Worm (Caenorhabditis elegans): Measurements from ENCODE around the gene clc-17.

Gene clc-17

ce11 chrX:11093985-11094593, 13.1 kb upstream of the clc-17 start:
- TF ChIP-seq dao-5 (tag; optimal IDR thresholded peaks at IDR 0.05) (peak; percentile 95), him-1 (tag; optimal IDR thresholded peaks at IDR 0.05) (peak; percentile 100), W03F9.2 (tag; optimal IDR thresholded peaks at IDR 0.05) (peak; percentile 98)

ce11 chrX:11095480-11095879, 11.7 kb upstream of the clc-17 start:
- TF ChIP-seq W03F9.2 (tag; optimal IDR thresholded peaks at IDR 0.05) (peak; percentile 30), dao-5 (tag; optimal IDR thresholded peaks at IDR 0.05) (peak; percentile 74), him-1 (tag; optimal IDR thresholded peaks at IDR 0.05) (peak; percentile 92)

ce11 chrX:11097343-11097742, 9.8 kb upstream of the clc-17 start:
- TF ChIP-seq him-1 (tag; optimal IDR thresholded peaks at IDR 0.05) = no peak
- TF ChIP-seq dao-5 (tag; optimal IDR thresholded peaks at IDR 0.05) = no peak
- no peak for TF ChIP-seq W03F9.2 (tag; optimal IDR thresholded peaks at IDR 0.05)

ce11 chrX:11098086-11098485, 9.1 kb upstream of the clc-17 start, which contains the start of gene W02H3.3:
TSS of gene W02H3.3 (minus strand) at chrX:11098186.
- TF ChIP-seq W03F9.2 (tag; optimal IDR thresholded peaks at IDR 0.05) = no peak
- no peak for TF ChIP-seq dao-5 (tag; optimal IDR thresholded peaks at IDR 0.05)
- TF ChIP-seq him-1 (tag; optimal IDR thresholded peaks at IDR 0.05) = no peak

ce11 chrX:11103173-11103572, 4.0 kb upstream of the clc-17 start:
- TF ChIP-seq dao-5 (tag; optimal IDR thresholded peaks at IDR 0.05) (no peak), W03F9.2 (tag; optimal IDR thresholded peaks at IDR 0.05) (no peak), him-1 (tag; optimal IDR thresholded peaks at IDR 0.05) (no peak)

- no peak for TF ChIP-seq him-1 (tag; optimal IDR thresholded peaks at IDR 0.05)
- TF ChIP-seq dao-5 (tag; optimal IDR thresholded peaks at IDR 0.05) = no peak
- TF ChIP-seq W03F9.2 (tag; optimal IDR thresholded peaks at IDR 0.05) = no peak
These were observed 2.1 kb upstream of the clc-17 start, which contains the start of gene W02H3.1 for ce11 chrX:11104883-11105629. TSS of gene W02H3.1 (minus strand) at chrX:11105460.

- no peak for TF ChIP-seq W03F9.2 (tag; optimal IDR thresholded peaks at IDR 0.05)
- no peak for TF ChIP-seq dao-5 (tag; optimal IDR thresholded peaks at IDR 0.05)
- TF ChIP-seq him-1 (tag; optimal IDR thresholded peaks at IDR 0.05) = no peak
These were observed 2.0 kb downstream of the clc-17 start, which contains the start of gene grd-1 for ce11 chrX:11109200-11109599. TSS of gene grd-1 (plus strand) at chrX:11109440.

ce11 chrX:11114420-11114819, 7.2 kb downstream of the clc-17 start:
- TF ChIP-seq W03F9.2 (tag; optimal IDR thresholded peaks at IDR 0.05) = no peak
- no peak for TF ChIP-seq dao-5 (tag; optimal IDR thresholded peaks at IDR 0.05)
- no peak for TF ChIP-seq him-1 (tag; optimal IDR thresholded peaks at IDR 0.05)

ce11 chrX:11116723-11117122, 9.5 kb downstream of the clc-17 start, which contains the start of gene nlp-66:
TSS of gene nlp-66 (minus strand) at chrX:11116823.
- TF ChIP-seq dao-5 (tag; optimal IDR thresholded peaks at IDR 0.05) = no peak
- no peak for TF ChIP-seq him-1 (tag; optimal IDR thresholded peaks at IDR 0.05)
- no peak for TF ChIP-seq W03F9.2 (tag; optimal IDR thresholded peaks at IDR 0.05)

ce11 chrX:11120808-11121207, 13.6 kb downstream of the clc-17 start, which contains the start of gene R08B4.3:
TSS of gene R08B4.3 (minus strand) at chrX:11121005.
- TF ChIP-seq him-1 (tag; optimal IDR thresholded peaks at IDR 0.05) (no peak), W03F9.2 (tag; optimal IDR thresholded peaks at IDR 0.05) (no peak), dao-5 (tag; optimal IDR thresholded peaks at IDR 0.05) (no peak)

- TF ChIP-seq W03F9.2 (tag; optimal IDR thresholded peaks at IDR 0.05) (no peak), dao-5 (tag; optimal IDR thresholded peaks at IDR 0.05) (no peak), him-1 (tag; optimal IDR thresholded peaks at IDR 0.05) (no peak)
These were observed 15.2 kb downstream of the clc-17 start for ce11 chrX:11122412-11122811.

ce11 chrX:11123998-11124397, 16.8 kb downstream of the clc-17 start:
- TF ChIP-seq W03F9.2 (tag; optimal IDR thresholded peaks at IDR 0.05) (no peak), him-1 (tag; optimal IDR thresholded peaks at IDR 0.05) (no peak), dao-5 (tag; optimal IDR thresholded peaks at IDR 0.05) (no peak)

- TF ChIP-seq him-1 (tag; optimal IDR thresholded peaks at IDR 0.05) = no peak
- no peak for TF ChIP-seq W03F9.2 (tag; optimal IDR thresholded peaks at IDR 0.05)
- TF ChIP-seq dao-5 (tag; optimal IDR thresholded peaks at IDR 0.05) = no peak
These were observed 18.3 kb downstream of the clc-17 start, which contains the start of gene alr-1 for ce11 chrX:11125520-11125919. TSS of gene alr-1 (minus strand) at chrX:11125620.

ce11 chrX:11126259-11126658, 19.1 kb downstream of the clc-17 start:
- TF ChIP-seq him-1 (tag; optimal IDR thresholded peaks at IDR 0.05) (no peak), dao-5 (tag; optimal IDR thresholded peaks at IDR 0.05) (no peak), W03F9.2 (tag; optimal IDR thresholded peaks at IDR 0.05) (no peak)

Measured in whole organism, L4/young adult.